Worm (Caenorhabditis elegans): Measurements from ENCODE around the gene C25B8.8.

ce11 chrX:6562378-6562856 lies 47.4 kb upstream of the C25B8.8 start, which contains the start of gene aaim-1:
- TF ChIP-seq ceh-24 (tag; optimal IDR thresholded peaks at IDR 0.05) (no peak), unc-86 (tag; optimal IDR thresholded peaks at IDR 0.05) (no peak), dve-1 (tag; optimal IDR thresholded peaks at IDR 0.05) (no peak), fkh-6 (tag; optimal IDR thresholded peaks at IDR 0.05) (no peak)
